Fruit fly (Drosophila melanogaster) S2 (cell line): ENCODE measurements around the gene Sgf11.

Experiments
- CG8478 ChIP-seq: fragments of >200 bp; optimal IDR thresholded peaks from 2 replicates; lab custom pipeline; 2018
- CTCF ChIP-seq, 2 experiments: fragments of >200 bp; optimal IDR thresholded peaks; 2 replicates each; lab custom pipeline; 2018

Gene Sgf11

DNA sequence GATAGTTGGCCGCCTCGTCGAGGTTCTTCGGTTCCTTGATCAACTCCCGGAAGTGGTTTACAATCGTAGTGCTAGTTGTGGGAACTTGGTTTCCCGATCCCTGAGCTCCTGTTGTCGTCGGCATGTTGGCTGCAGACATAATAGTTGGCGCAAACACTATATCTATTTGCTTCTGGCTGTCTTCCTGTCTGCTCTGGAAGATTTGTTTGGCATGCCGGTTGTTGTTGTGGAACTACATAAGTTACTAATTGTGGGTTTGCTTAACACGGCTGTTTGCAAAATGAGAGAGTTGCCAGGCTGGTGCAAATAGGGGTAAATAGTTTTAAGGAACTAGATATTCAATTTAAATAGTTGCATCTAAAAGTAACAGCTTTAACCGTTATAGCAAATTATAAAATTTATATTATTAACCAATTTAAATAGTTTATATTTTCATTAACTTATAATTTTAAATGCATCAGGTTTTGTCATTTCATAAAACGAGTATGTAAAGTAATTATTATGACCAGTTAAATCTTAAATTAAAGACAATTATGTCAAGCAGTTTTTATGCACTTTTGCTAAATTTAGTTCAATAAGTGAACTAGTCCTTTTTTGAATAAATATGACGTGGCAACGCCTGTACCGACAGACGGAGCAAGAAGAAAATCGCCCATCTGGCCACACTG lies at the start of gene Sgf11, which contains the start of gene CG32202:
Sgf11 (minus strand) TSS at position 287 of the 668 bp plus-strand sequence.
CG32202 (plus strand) TSS at position 635 of the 668 bp plus-strand sequence.
- TF ChIP-seq CTCF (optimal IDR thresholded peaks at IDR 0.05; lab: Kevin White, UChicago): no peak
- no peak for TF ChIP-seq CG8478 (lab: Kevin White, UChicago)

DNA sequence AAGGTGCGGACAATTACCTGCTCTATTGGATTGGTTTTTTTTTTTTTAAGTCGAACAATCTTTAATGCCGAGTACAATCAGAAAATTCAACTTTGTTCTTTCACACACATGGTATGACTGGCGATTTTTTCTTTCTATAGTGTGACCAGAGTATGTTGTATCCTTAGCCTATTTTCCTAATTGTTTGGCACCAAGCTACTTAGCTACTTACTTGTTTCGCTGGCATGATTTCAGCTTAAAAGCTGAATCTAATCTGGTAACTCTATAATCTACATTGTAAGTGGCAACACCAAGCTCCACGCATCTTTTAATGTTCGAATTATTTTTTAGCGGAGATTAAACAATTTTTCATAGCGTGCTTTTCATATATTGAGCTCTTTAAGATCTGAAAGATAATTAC lies 41.5 kb upstream of the Sgf11 start, which contains the start of gene CG12477:
CG12477 (minus strand) TSS at position 101 of the 400 bp plus-strand sequence.
- TF ChIP-seq CG8478 (lab: Kevin White, UChicago) (no peak), CTCF (optimal IDR thresholded peaks at IDR 0.05; lab: Kevin White, UChicago) (no peak)

DNA sequence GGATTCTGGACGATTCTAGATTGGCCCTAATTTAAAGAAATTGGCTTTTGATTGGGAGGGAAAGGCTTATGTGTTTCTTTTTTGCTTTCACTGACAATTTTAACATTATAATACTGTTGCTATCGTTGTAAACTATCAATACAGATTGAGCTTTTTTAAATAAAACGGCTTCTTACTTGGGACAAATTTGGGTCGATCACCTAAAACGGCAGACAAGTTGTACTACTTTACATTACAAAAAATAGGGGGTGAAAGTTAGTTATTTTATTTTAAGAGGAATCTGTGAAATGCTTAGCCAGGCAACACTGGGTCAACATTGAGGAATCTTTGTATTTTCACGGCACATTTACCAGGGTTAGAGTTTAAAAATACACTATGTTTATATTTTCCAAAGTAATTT lies 16.7 kb upstream of the Sgf11 start, which contains the start of gene Dic4:
Dic4 (minus strand) TSS at position 101 of the 400 bp plus-strand sequence.
- TF ChIP-seq CTCF (optimal IDR thresholded peaks at IDR 0.05; lab: Kevin White, UChicago) (no peak), CG8478 (lab: Kevin White, UChicago) (no peak)

dm6 chr3L:18693887-18694286 lies 12.3 kb upstream of the Sgf11 start, which contains the start of gene CG6893:
Gene CG6893, plus strand, starts transcription at chr3L:18694187.
- TF ChIP-seq CG8478 (lab: Kevin White, UChicago) (no peak), CTCF (optimal IDR thresholded peaks at IDR 0.05; lab: Kevin White, UChicago) (no peak)

dm6 chr3L:18686220-18686801 lies 4.7 kb upstream of the Sgf11 start, which contains the start of gene Cyp12c1:
Gene Cyp12c1, minus strand, starts transcription at chr3L:18686319.
- TF ChIP-seq CG8478 (lab: Kevin White, UChicago): no peak

dm6 chr3L:18683846-18684245 lies 2.2 kb upstream of the Sgf11 start, which contains the start of gene Chmp1:
Gene Chmp1, minus strand, starts transcription at chr3L:18684061.
- no peak for TF ChIP-seq CTCF (optimal IDR thresholded peaks at IDR 0.05; lab: Kevin White, UChicago)
- TF ChIP-seq CG8478 (lab: Kevin White, UChicago): no peak

dm6 chr3L:18675363-18675866 lies 6.2 kb downstream of the Sgf11 start, which contains the start of the genes GNBP2 and GNBP1:
Gene GNBP2, minus strand, starts transcription at chr3L:18675413.
Gene GNBP1, plus strand, starts transcription at chr3L:18675800.
- TF ChIP-seq CTCF (optimal IDR thresholded peaks at IDR 0.05; lab: Kevin White, UChicago) (no peak), CG8478 (lab: Kevin White, UChicago) (no peak)

DNA sequence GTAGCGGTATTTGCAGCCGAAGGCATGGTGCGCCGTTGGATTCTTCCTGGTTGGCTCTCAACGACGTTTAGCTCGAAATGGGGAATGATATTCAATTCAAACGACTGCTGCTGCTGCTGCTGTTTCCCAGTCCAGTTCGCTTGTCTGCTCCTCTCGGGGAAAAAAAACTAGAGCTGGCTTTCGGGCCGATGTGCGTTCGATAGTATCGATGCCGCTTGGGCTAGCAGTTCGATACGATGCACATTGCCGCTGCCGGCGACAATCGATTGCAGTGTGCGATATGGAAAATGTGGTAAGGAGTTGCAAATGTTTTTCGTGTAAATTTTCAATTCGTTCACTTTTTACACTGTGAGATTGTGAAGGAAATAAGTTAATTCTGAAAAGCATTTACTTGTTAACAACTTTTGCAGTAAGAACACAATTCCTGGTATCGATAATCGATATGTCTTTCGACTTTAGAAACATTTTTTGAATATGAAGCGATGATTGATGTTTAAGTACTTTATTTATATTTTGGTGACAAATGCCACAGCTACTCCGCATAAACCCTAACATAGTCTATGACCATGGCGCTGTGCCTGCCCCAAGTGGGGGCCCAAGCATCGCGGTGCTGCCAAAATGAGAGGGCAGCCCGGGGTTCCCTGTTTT lies 8.5 kb downstream of the Sgf11 start, which contains the start of gene Capr:
Capr (minus strand) TSS at position 339 of the 648 bp plus-strand sequence.
- no peak for TF ChIP-seq CG8478 (lab: Kevin White, UChicago)
- TF ChIP-seq CTCF (optimal IDR thresholded peaks at IDR 0.05; lab: Kevin White, UChicago): peak; percentile 37 to 46

- TF ChIP-seq CTCF (optimal IDR thresholded peaks at IDR 0.05; lab: Kevin White, UChicago) (no peak), CG8478 (lab: Kevin White, UChicago) (no peak)
These were observed 9.4 kb downstream of the Sgf11 start for dm6 chr3L:18672203-18672602.

DNA sequence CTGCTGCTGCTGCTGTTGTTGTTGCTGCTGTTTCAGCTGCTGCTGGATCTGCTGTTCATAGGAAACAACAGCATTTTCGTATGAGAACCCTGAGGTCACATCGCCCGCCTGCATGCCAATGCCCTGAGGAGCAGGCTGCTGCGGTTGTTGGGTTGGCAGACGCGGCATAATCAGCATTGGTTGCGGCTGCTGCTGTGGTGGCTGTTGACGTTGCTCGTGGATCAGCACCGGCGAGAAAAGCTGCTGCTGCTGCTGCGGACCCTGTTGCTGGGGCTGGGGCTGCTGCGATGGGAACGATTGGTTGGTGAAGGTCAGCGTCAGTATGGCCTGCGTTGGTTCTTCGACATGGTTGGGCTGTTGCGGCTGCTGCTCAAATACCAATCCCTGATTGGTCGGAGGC lies 11.8 kb downstream of the Sgf11 start:
- TF ChIP-seq CTCF (optimal IDR thresholded peaks at IDR 0.05; lab: Kevin White, UChicago): no peak
- no peak for TF ChIP-seq CG8478 (lab: Kevin White, UChicago)

DNA sequence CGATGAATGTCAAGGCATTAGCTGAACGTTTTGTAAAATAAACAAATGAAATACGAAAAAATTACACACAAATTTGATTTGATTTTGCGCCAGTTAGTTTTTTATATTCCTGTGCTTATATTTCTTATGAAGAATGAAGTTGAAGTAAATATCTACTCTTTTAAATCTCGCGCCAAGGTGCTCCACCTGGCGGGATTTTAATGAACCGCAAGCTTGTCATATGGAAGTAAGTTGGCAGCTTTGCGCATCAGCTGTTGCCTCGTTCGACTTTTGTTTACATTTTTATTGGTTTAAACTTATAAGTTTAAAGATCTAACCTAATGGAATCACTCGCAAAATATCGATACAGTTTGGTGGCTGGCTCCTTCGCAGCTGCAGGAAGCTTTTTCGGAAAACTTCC lies 14.5 kb downstream of the Sgf11 start, which contains the start of gene CG42495:
CG42495 (plus strand) TSS at position 247 of the 400 bp plus-strand sequence.
- TF ChIP-seq CTCF (optimal IDR thresholded peaks at IDR 0.05; lab: Kevin White, UChicago) (peak; percentile 85 to 92), CG8478 (lab: Kevin White, UChicago) (no peak)

DNA sequence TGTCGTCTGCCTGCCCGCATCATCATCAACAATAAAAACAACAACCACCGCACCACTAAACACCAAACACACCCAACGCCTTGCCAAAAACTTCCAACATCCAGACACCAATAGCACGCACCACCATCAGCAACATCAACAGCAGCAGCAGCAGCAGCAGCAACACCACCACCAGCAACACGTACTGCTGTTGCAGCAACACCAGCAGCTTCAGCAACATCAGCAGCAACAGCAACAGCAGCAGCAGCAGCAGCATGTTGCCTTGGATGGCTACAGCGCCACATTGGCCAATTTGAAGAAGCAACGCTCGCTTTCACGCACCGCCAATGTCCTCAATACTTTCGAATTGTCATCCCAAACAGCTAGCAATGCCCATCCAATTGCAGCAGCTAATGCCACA lies 16.0 kb downstream of the Sgf11 start:
- TF ChIP-seq CG8478 (lab: Kevin White, UChicago): no peak
- no peak for TF ChIP-seq CTCF (optimal IDR thresholded peaks at IDR 0.05; lab: Kevin White, UChicago)

DNA sequence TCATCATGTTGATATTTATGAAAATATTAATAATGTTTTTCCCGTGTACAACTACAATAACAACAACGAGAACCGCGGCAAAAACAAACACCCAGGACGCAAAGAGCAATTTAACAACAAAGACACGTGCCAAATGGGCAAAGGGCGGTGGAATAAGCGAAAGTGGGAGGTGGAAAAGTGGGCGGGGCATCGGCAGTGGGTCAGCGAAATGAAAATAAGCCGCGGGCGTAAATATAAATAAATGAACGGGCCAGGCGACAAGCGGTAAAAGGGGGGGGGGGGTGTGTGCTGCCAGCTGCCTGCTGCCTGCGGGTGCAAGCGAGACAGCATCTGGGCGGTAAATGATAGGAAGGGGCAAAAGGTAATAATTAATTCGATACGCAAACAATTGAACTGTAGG lies 27.9 kb downstream of the Sgf11 start:
- TF ChIP-seq CG8478 (lab: Kevin White, UChicago): no peak
- TF ChIP-seq CTCF (optimal IDR thresholded peaks at IDR 0.05; lab: Kevin White, UChicago): no peak

- TF ChIP-seq CTCF (optimal IDR thresholded peaks at IDR 0.05; lab: Kevin White, UChicago) (no peak), CG8478 (lab: Kevin White, UChicago) (no peak)
These were observed 38.4 kb downstream of the Sgf11 start for dm6 chr3L:18643222-18643621.
